Worm (Caenorhabditis elegans) whole organism, mixed stage, embryonic: Measurements from ENCODE around the gene T20B12.7.

ENCODE experiments used
- bed-3 ChIP-seq: fragments of 200-800 bp; sonication (Bioruptor generic); optimal IDR thresholded peaks from 3 replicates; lab custom pipeline; 2018; ENCODE audit warnings: mild to moderate bottlenecking, missing genetic modification characterization, moderate library complexity, missing compliant biosample characterization
- ces-1 ChIP-seq: fragments of 150-350 bp; optimal IDR thresholded peaks from 2 replicates; lab custom pipeline; 2014; ENCODE audit warnings: missing biosample characterization, missing genetic modification reagents, missing genetic modification characterization
- drap-1 ChIP-seq: fragments of 200-800 bp; sonication (Bioruptor generic); optimal IDR thresholded peaks from 3 replicates; lab custom pipeline; 2018; ENCODE audit warnings: mild to moderate bottlenecking, missing genetic modification characterization, missing compliant biosample characterization
- elt-1 ChIP-seq: sonication (generic microtip); optimal IDR thresholded peaks from 2 replicates; lab custom pipeline; 2017; ENCODE audit warnings: missing genetic modification characterization, mild to moderate bottlenecking, missing compliant biosample characterization, antibody characterized with exemption, moderate library complexity, borderline replicate concordance; ENCODE audit not compliant: insufficient read depth
- ham-2 ChIP-seq: fragments of 200-800 bp; sonication (Bioruptor generic); optimal IDR thresholded peaks from 2 replicates; lab custom pipeline; 2018; ENCODE audit warnings: mild to moderate bottlenecking, missing genetic modification characterization, missing compliant biosample characterization
- lin-32 ChIP-seq: fragments of 200-800 bp; sonication (Bioruptor generic); optimal IDR thresholded peaks from 2 replicates; lab custom pipeline; 2018; ENCODE audit warnings: mild to moderate bottlenecking, missing genetic modification characterization, missing compliant biosample characterization
- nhr-237 ChIP-seq: fragments of 150-350 bp; optimal IDR thresholded peaks from 2 replicates; lab custom pipeline; 2014; ENCODE audit warnings: missing biosample characterization, missing genetic modification characterization
- nhr-76 ChIP-seq: sonication (generic microtip); optimal IDR thresholded peaks from 2 replicates; lab custom pipeline; 2017; ENCODE audit warnings: missing biosample characterization, missing genetic modification characterization
- snpc-4 ChIP-seq: fragments of 150-350 bp; optimal IDR thresholded peaks from 2 replicates; lab custom pipeline; 2014; ENCODE audit warnings: missing biosample characterization, missing genetic modification characterization
- sptf-1 ChIP-seq: sonication (generic microtip); optimal IDR thresholded peaks from 2 replicates; lab custom pipeline; 2017; ENCODE audit warnings: mild to moderate bottlenecking, missing genetic modification characterization, moderate library complexity, missing compliant biosample characterization
- ztf-11 ChIP-seq: fragments of 150-350 bp; optimal IDR thresholded peaks from 2 replicates; lab custom pipeline; 2014; ENCODE audit warnings: missing biosample characterization, missing genetic modification characterization

ce11 chrIII:7353871-7354270 lies 25.0 kb downstream of the T20B12.7 start, which contains the start of gene F08F8.9:
- TF ChIP-seq drap-1 (GFP tag; lab: Kevin White, UChicago) (no peak), bed-3 (GFP tag; lab: Kevin White, UChicago) (no peak), nhr-76 (tag; lab: Kevin White, UChicago) (no peak), ham-2 (GFP tag; lab: Kevin White, UChicago) (no peak), elt-1 (tag; lab: Kevin White, UChicago) (no peak), ztf-11 (tag; lab: Kevin White, UChicago) (no peak), ces-1 (no peak), sptf-1 (no peak), snpc-4 (tag; lab: Kevin White, UChicago) (no peak), lin-32 (no peak), nhr-237 (tag; lab: Kevin White, UChicago) (no peak)
